ENCODE assay signal across 1 fruit fly cellular context in genomic region chr2L:13382351-13383029, dm6.
TF ChIP-seq lines count a peak whose summit lies in the region.

loqs (plus strand) TSS chr2L:13382652.

TF ChIP-seq in whole organism, embryonic, 481 proteins besides CTCF, POLR2A, EP300 and RAD21 (continued from another document):
- TF ChIP-seq lola (GFP tag; optimal IDR thresholded peaks at IDR 0.05; lab: Kevin White, UChicago) (no peak), unpg (GFP tag; optimal IDR thresholded peaks at IDR 0.05; lab: Kevin White, UChicago) (no peak), maf-S (GFP tag; optimal IDR thresholded peaks at IDR 0.05; lab: Kevin White, UChicago) (no peak), corto (GFP tag; optimal IDR thresholded peaks at IDR 0.05; lab: Kevin White, UChicago) (no peak), Xbp1 (GFP tag; optimal IDR thresholded peaks at IDR 0.05; lab: Kevin White, UChicago) (peak; percentile 8), pum (GFP tag; optimal IDR thresholded peaks at IDR 0.05; lab: Kevin White, UChicago) (no peak), ara (GFP tag; IDR thresholded peaks at IDR 0.05; lab: Robert Waterston, UW) (no peak), CG2202 (tag; optimal IDR thresholded peaks at IDR 0.05; lab: Kevin White, UChicago) (no peak), chinmo (GFP tag; IDR thresholded peaks at IDR 0.05; lab: Robert Waterston, UW; ENCODE audit: partially characterized antibody) (no peak), CG15073 (GFP tag; optimal IDR thresholded peaks at IDR 0.05; lab: Kevin White, UChicago) (no peak), lilli (GFP tag; optimal IDR thresholded peaks at IDR 0.05; lab: Kevin White, UChicago) (peak; percentile 24), Atf3 (GFP tag; optimal IDR thresholded peaks at IDR 0.05; lab: Kevin White, UChicago) (no peak), Taf1 (GFP tag; IDR thresholded peaks at IDR 0.05; lab: Robert Waterston, UW) (no peak), knrl (GFP tag; IDR thresholded peaks at IDR 0.05; lab: Robert Waterston, UW; ENCODE audit: partially characterized antibody) (no peak; the same call in 2 of the 3 replicates), CG13624 (GFP tag; optimal IDR thresholded peaks at IDR 0.05; lab: Kevin White, UChicago) (no peak), tup (GFP tag; optimal IDR thresholded peaks at IDR 0.05; lab: Kevin White, UChicago) (no peak), CG3726 (GFP tag; IDR thresholded peaks at IDR 0.05; lab: Robert Waterston, UW) (no peak), Atf6 (GFP tag; IDR thresholded peaks at IDR 0.05; lab: Robert Waterston, UW) (no peak), CG10565 (GFP tag; optimal IDR thresholded peaks at IDR 0.05; lab: Kevin White, UChicago) (no peak), rib (GFP tag; IDR thresholded peaks at IDR 0.05; lab: Robert Waterston, UW) (no peak), Scr (GFP tag; IDR thresholded peaks at IDR 0.05; lab: Robert Waterston, UW; ENCODE audit: partially characterized antibody) (peak; percentile 51), nerfin-2 (GFP tag; IDR thresholded peaks at IDR 0.05; lab: Robert Waterston, UW; ENCODE audit: partially characterized antibody) (no peak), Med (GFP tag; lab: Kevin White, UChicago) (peak; percentile 25), MESR4 (GFP tag; optimal IDR thresholded peaks at IDR 0.05; lab: Kevin White, UChicago) (peak; percentile 55), CG1233 (GFP tag; optimal IDR thresholded peaks at IDR 0.05; lab: Kevin White, UChicago) (no peak), az2 (GFP tag; optimal IDR thresholded peaks at IDR 0.05; lab: Kevin White, UChicago) (no peak), CG1529 (GFP tag; optimal IDR thresholded peaks at IDR 0.05; lab: Kevin White, UChicago) (no peak), kah (GFP tag; optimal IDR thresholded peaks at IDR 0.05; lab: Kevin White, UChicago) (no peak), CG17385 (GFP tag; optimal IDR thresholded peaks at IDR 0.05; lab: Kevin White, UChicago) (no peak), Usf (GFP tag; optimal IDR thresholded peaks at IDR 0.05; lab: Kevin White, UChicago) (no peak), Meics (GFP tag; optimal IDR thresholded peaks at IDR 0.05; lab: Kevin White, UChicago) (no peak), Opbp (GFP tag; IDR thresholded peaks at IDR 0.05; lab: Robert Waterston, UW; ENCODE audit: partially characterized antibody) (no peak), Dll (GFP tag; IDR thresholded peaks at IDR 0.05; lab: Robert Waterston, UW; ENCODE audit: partially characterized antibody) (peak; percentile 73), lab (GFP tag; optimal IDR thresholded peaks at IDR 0.05; lab: Kevin White, UChicago) (no peak), CG16863 (GFP tag; optimal IDR thresholded peaks at IDR 0.05; lab: Kevin White, UChicago) (no peak), D (optimal IDR thresholded peaks at IDR 0.05; lab: Kevin White, UChicago) (no peak), D (GFP tag; optimal IDR thresholded peaks at IDR 0.05; lab: Kevin White, UChicago) (no peak), Doc3 (GFP tag; IDR thresholded peaks at IDR 0.05; lab: Robert Waterston, UW; ENCODE audit: partially characterized antibody) (peak; percentile 39; the same call in 1 of the 3 replicates), jigr1 (GFP tag; IDR thresholded peaks at IDR 0.05; lab: Robert Waterston, UW) (no peak), oc (tag; optimal IDR thresholded peaks at IDR 0.05; lab: Kevin White, UChicago) (no peak), Nf-YC (tag; optimal IDR thresholded peaks at IDR 0.05; lab: Kevin White, UChicago) (no peak), trem (tag; optimal IDR thresholded peaks at IDR 0.05; lab: Kevin White, UChicago) (peak; percentile 54), NfI (GFP tag; optimal IDR thresholded peaks at IDR 0.05; lab: Kevin White, UChicago) (no peak), tna (GFP tag; IDR thresholded peaks at IDR 0.05; lab: Robert Waterston, UW; ENCODE audit: partially characterized antibody) (no peak), CG11085 (GFP tag; IDR thresholded peaks at IDR 0.05; lab: Robert Waterston, UW) (no peak), Hsf (GFP tag; optimal IDR thresholded peaks at IDR 0.05; lab: Kevin White, UChicago) (no peak), gem (tag; optimal IDR thresholded peaks at IDR 0.05; lab: Kevin White, UChicago) (peak; percentile 50)
